Fruit fly (Drosophila melanogaster) whole organism, embryonic: ENCODE data around the gene CG31075.

Source experiments
- Bdp1 ChIP-seq: fragments of 200-800 bp; sonication (Bioruptor generic); optimal IDR thresholded peaks from 3 replicates; lab custom pipeline; 2016; ENCODE audit warnings: missing biosample characterization, missing genetic modification characterization
- Bgb ChIP-seq: fragments of 200-800 bp; sonication (Bioruptor generic); IDR thresholded peaks from 2 replicates; pipeline ENCODE4 v1.3.6; 2022; ENCODE audit warnings: missing biosample characterization, missing genetic modification characterization; ENCODE audit not compliant: partially characterized antibody
- BtbVII ChIP-seq: fragments of 200-800 bp; sonication (Bioruptor generic); optimal IDR thresholded peaks from 3 replicates; lab custom pipeline; 2017; ENCODE audit warnings: missing biosample characterization, mild to moderate bottlenecking, missing genetic modification characterization
- CG10147 ChIP-seq: fragments of 200-800 bp; sonication (Bioruptor generic); optimal IDR thresholded peaks from 2 replicates; lab custom pipeline; 2019; ENCODE audit warnings: missing biosample characterization, mild to moderate bottlenecking, missing genetic modification characterization, moderate library complexity
- CG10979 ChIP-seq: fragments of 200-800 bp; sonication (Bioruptor generic); optimal IDR thresholded peaks from 2 replicates; lab custom pipeline; 2018; ENCODE audit warnings: missing biosample characterization, mild to moderate bottlenecking, missing genetic modification characterization, moderate library complexity
- CG1233 ChIP-seq: fragments of 200-800 bp; sonication (Bioruptor generic); optimal IDR thresholded peaks from 4 replicates; lab custom pipeline; 2018; ENCODE audit warnings: missing biosample characterization, mild to moderate bottlenecking, missing genetic modification characterization
- CG15011 ChIP-seq: fragments of 200-800 bp; sonication (Bioruptor generic); optimal IDR thresholded peaks from 3 replicates; lab custom pipeline; 2018; ENCODE audit warnings: missing biosample characterization, mild to moderate bottlenecking, missing genetic modification characterization
- CG1529 ChIP-seq: fragments of 200-800 bp; sonication (Bioruptor generic); optimal IDR thresholded peaks from 3 replicates; lab custom pipeline; 2018; ENCODE audit warnings: missing biosample characterization, missing genetic modification characterization
- CG17385 ChIP-seq: fragments of 200-800 bp; sonication (Bioruptor generic); optimal IDR thresholded peaks from 3 replicates; lab custom pipeline; 2018; ENCODE audit warnings: missing biosample characterization, mild to moderate bottlenecking, missing genetic modification characterization
- CG18262 ChIP-seq: fragments of 200-800 bp; optimal IDR thresholded peaks from 3 replicates; lab custom pipeline; 2019; ENCODE audit warnings: missing biosample characterization, mild to moderate bottlenecking, missing genetic modification characterization, moderate library complexity
- CG2199 ChIP-seq: fragments of 200-800 bp; sonication (Bioruptor generic); IDR thresholded peaks from 3 replicates; pipeline ENCODE4 v1.3.6; 2022; ENCODE audit warnings: missing biosample characterization, missing genetic modification characterization
- CG2712 ChIP-seq: fragments of 200-800 bp; optimal IDR thresholded peaks from 3 replicates; lab custom pipeline; 2019; ENCODE audit warnings: missing biosample characterization, mild to moderate bottlenecking, missing genetic modification characterization, moderate library complexity
- CG2889 ChIP-seq: fragments of 200-800 bp; sonication (Bioruptor generic); IDR thresholded peaks from 3 replicates; pipeline ENCODE4 v1.3.6; 2022; ENCODE audit warnings: missing biosample characterization, missing genetic modification characterization
- CG3995 ChIP-seq: fragments of 200-800 bp; sonication (Bioruptor generic); optimal IDR thresholded peaks from 3 replicates; lab custom pipeline; 2016; ENCODE audit warnings: missing biosample characterization, missing genetic modification characterization
- CG42726 ChIP-seq: fragments of 200-800 bp; sonication (Bioruptor generic); IDR thresholded peaks from 2 replicates; pipeline ENCODE4 v1.3.6; 2022; ENCODE audit warnings: missing biosample characterization, missing genetic modification characterization; ENCODE audit not compliant: partially characterized antibody
- CG43689 ChIP-seq: fragments of 200-800 bp; sonication (Bioruptor generic); IDR thresholded peaks from 2 replicates; pipeline ENCODE4 v1.3.6; 2022; ENCODE audit warnings: missing biosample characterization, missing genetic modification characterization
- CG4707 ChIP-seq: fragments of 200-800 bp; sonication (Bioruptor generic); optimal IDR thresholded peaks from 2 replicates; lab custom pipeline; 2018; ENCODE audit warnings: missing biosample characterization, mild to moderate bottlenecking, missing genetic modification characterization, moderate library complexity
- CG6765 ChIP-seq: fragments of 200-800 bp; sonication (Bioruptor generic); optimal IDR thresholded peaks from 3 replicates; lab custom pipeline; 2017; ENCODE audit warnings: missing biosample characterization, mild to moderate bottlenecking, missing genetic modification characterization
- CG7928 ChIP-seq: fragments of 200-800 bp; sonication (Bioruptor generic); optimal IDR thresholded peaks from 2 replicates; lab custom pipeline; 2017; ENCODE audit warnings: missing biosample characterization, mild to moderate bottlenecking, missing genetic modification characterization
- CG8388 ChIP-seq: fragments of 200-800 bp; sonication (Bioruptor generic); optimal IDR thresholded peaks from 2 replicates; lab custom pipeline; 2019; ENCODE audit warnings: missing biosample characterization, mild to moderate bottlenecking, missing genetic modification characterization, moderate library complexity
- CG9609 ChIP-seq: fragments of 200-800 bp; sonication (Bioruptor generic); optimal IDR thresholded peaks from 3 replicates; lab custom pipeline; 2016; ENCODE audit warnings: missing biosample characterization, missing genetic modification characterization
- CG9797 ChIP-seq: fragments of 200-800 bp; sonication (Bioruptor generic); optimal IDR thresholded peaks from 3 replicates; lab custom pipeline; 2018; ENCODE audit warnings: missing biosample characterization, mild to moderate bottlenecking, missing genetic modification characterization
- Dref ChIP-seq: fragments of 200-800 bp; sonication (Bioruptor generic); IDR thresholded peaks from 2 replicates; pipeline ENCODE4 v1.3.6; 2022; ENCODE audit warnings: missing biosample characterization, missing genetic modification characterization
- E2f1 ChIP-seq: fragments of 200-800 bp; sonication (Bioruptor generic); IDR thresholded peaks from 2 replicates; pipeline ENCODE4 v1.3.6; 2022; ENCODE audit warnings: missing biosample characterization, missing genetic modification characterization
- Fer1 ChIP-seq: fragments of 200-800 bp; sonication (Bioruptor generic); optimal IDR thresholded peaks from 2 replicates; lab custom pipeline; 2017; ENCODE audit warnings: missing biosample characterization, mild to moderate bottlenecking, missing genetic modification characterization
- Kr ChIP-seq: fragments of 200-800 bp; sonication (Bioruptor generic); optimal IDR thresholded peaks from 2 replicates; lab custom pipeline; 2017; ENCODE audit warnings: missing biosample characterization, mild to moderate bottlenecking, missing genetic modification characterization
- Nf-YB ChIP-seq: fragments of 200-800 bp; sonication (Bioruptor generic); optimal IDR thresholded peaks from 3 replicates; lab custom pipeline; 2019; ENCODE audit warnings: missing biosample characterization, mild to moderate bottlenecking, missing genetic modification characterization, moderate library complexity
- Nf-YC ChIP-seq: fragments of 200-800 bp; optimal IDR thresholded peaks from 3 replicates; lab custom pipeline; 2019; ENCODE audit warnings: missing biosample characterization, mild to moderate bottlenecking, missing genetic modification characterization, moderate library complexity
- Oaz ChIP-seq: fragments of 200-800 bp; sonication (Bioruptor generic); IDR thresholded peaks from 2 replicates; pipeline ENCODE4 v1.3.6; 2022; ENCODE audit warnings: missing biosample characterization, missing genetic modification characterization
- Opbp ChIP-seq: fragments of 200-800 bp; sonication (Bioruptor generic); IDR thresholded peaks from 3 replicates; pipeline ENCODE4 v1.3.6; 2022; ENCODE audit warnings: missing biosample characterization, missing genetic modification characterization; ENCODE audit not compliant: partially characterized antibody
- Sox102F ChIP-seq: fragments of 200-800 bp; sonication (Bioruptor generic); optimal IDR thresholded peaks from 2 replicates; lab custom pipeline; 2018; ENCODE audit warnings: missing biosample characterization, mild to moderate bottlenecking, missing genetic modification characterization, moderate library complexity
- Spps ChIP-seq: fragments of 200-800 bp; sonication (Bioruptor generic); optimal IDR thresholded peaks from 2 replicates; lab custom pipeline; 2018; ENCODE audit warnings: missing biosample characterization, mild to moderate bottlenecking, missing genetic modification characterization
- Stat92E ChIP-seq, 3 experiments: fragments of >200 bp in 2 of 3; fragments of 200-800 bp in 1 of 3; sonication (Bioruptor generic) in 1 of 3; optimal IDR thresholded peaks; 2 replicates each; lab custom pipeline; 2017 to 2019; ENCODE audit warnings: missing biosample characterization in 3 of 3, missing genetic modification characterization in 3 of 3, mild to moderate bottlenecking in 1 of 3, moderate library complexity in 1 of 3
- TFAM ChIP-seq: fragments of 200-800 bp; sonication (Bioruptor generic); optimal IDR thresholded peaks from 2 replicates; lab custom pipeline; 2017; ENCODE audit warnings: missing biosample characterization, missing genetic modification characterization, inconsistent platforms
- Xrp1 ChIP-seq: fragments of 200-800 bp; sonication (Bioruptor generic); IDR thresholded peaks from 2 replicates; pipeline ENCODE4 v1.3.6; 2022; ENCODE audit warnings: missing biosample characterization, missing genetic modification characterization
- ab ChIP-seq: fragments of 200-800 bp; sonication (Bioruptor generic); optimal IDR thresholded peaks from 2 replicates; lab custom pipeline; 2016; ENCODE audit warnings: missing biosample characterization, missing genetic modification characterization
- ash1 ChIP-seq: fragments of 200-800 bp; sonication (Bioruptor generic); optimal IDR thresholded peaks from 2 replicates; lab custom pipeline; 2018; ENCODE audit warnings: missing biosample characterization, mild to moderate bottlenecking, missing genetic modification characterization
- bbx ChIP-seq: fragments of 200-800 bp; sonication (Bioruptor generic); IDR thresholded peaks from 2 replicates; pipeline ENCODE4 v1.3.6; 2022; ENCODE audit warnings: missing biosample characterization, missing genetic modification characterization; ENCODE audit not compliant: partially characterized antibody
- corto ChIP-seq: fragments of 200-800 bp; sonication (Bioruptor generic); optimal IDR thresholded peaks from 2 replicates; lab custom pipeline; 2016; ENCODE audit warnings: missing biosample characterization, mild to moderate bottlenecking, missing genetic modification characterization, moderate library complexity
- crol ChIP-seq: fragments of 200-800 bp; sonication (Bioruptor generic); IDR thresholded peaks from 2 replicates; pipeline ENCODE4 v1.3.6; 2022; ENCODE audit warnings: missing biosample characterization, missing genetic modification characterization
- dysf ChIP-seq: fragments of 200-800 bp; sonication (Bioruptor generic); IDR thresholded peaks from 3 replicates; pipeline ENCODE4 v1.3.6; 2022; ENCODE audit warnings: missing biosample characterization, missing genetic modification characterization
- exex ChIP-seq: fragments of 200-800 bp; sonication (Bioruptor generic); optimal IDR thresholded peaks from 4 replicates; lab custom pipeline; 2018; ENCODE audit warnings: missing biosample characterization, mild to moderate bottlenecking, missing genetic modification characterization, moderate library complexity
- eyg ChIP-seq: fragments of 200-800 bp; sonication (Bioruptor generic); optimal IDR thresholded peaks from 3 replicates; lab custom pipeline; 2016; ENCODE audit warnings: missing biosample characterization, missing genetic modification characterization
- grn ChIP-seq: fragments of 200-800 bp; sonication (Bioruptor generic); optimal IDR thresholded peaks from 3 replicates; lab custom pipeline; 2017; ENCODE audit warnings: missing biosample characterization, missing genetic modification characterization
- gsb-n ChIP-seq: fragments of 200-800 bp; sonication (Bioruptor generic); optimal IDR thresholded peaks from 3 replicates; lab custom pipeline; 2018; ENCODE audit warnings: missing biosample characterization, mild to moderate bottlenecking, missing genetic modification characterization
- mirr ChIP-seq: fragments of 200-800 bp; sonication (Bioruptor generic); optimal IDR thresholded peaks from 3 replicates; lab custom pipeline; 2018; ENCODE audit warnings: missing biosample characterization, mild to moderate bottlenecking, missing genetic modification characterization
- sqz ChIP-seq: fragments of 200-800 bp; sonication (Bioruptor generic); optimal IDR thresholded peaks from 3 replicates; lab custom pipeline; 2018; ENCODE audit warnings: missing biosample characterization, mild to moderate bottlenecking, missing genetic modification characterization
- sug ChIP-seq: fragments of 200-800 bp; optimal IDR thresholded peaks from 2 replicates; lab custom pipeline; 2019; ENCODE audit warnings: missing biosample characterization, mild to moderate bottlenecking, missing genetic modification characterization, moderate library complexity
- toy ChIP-seq: fragments of 200-800 bp; sonication (Bioruptor generic); IDR thresholded peaks from 2 replicates; pipeline ENCODE4 v1.3.6; 2022; ENCODE audit warnings: missing biosample characterization, missing genetic modification characterization
- zfh1 ChIP-seq: fragments of 200-800 bp; sonication (Bioruptor generic); IDR thresholded peaks from 3 replicates; pipeline ENCODE4 v1.3.6; 2022; ENCODE audit warnings: missing biosample characterization, missing genetic modification characterization

The CG31075 gene

dm6 chr3R:26947296-26947880, 40.9 kb downstream of the CG31075 start, which contains the start of gene Spag1 (continued):
- TF ChIP-seq grn (GFP tag; lab: Kevin White, UChicago) = peak; percentile 10
- no peak for TF ChIP-seq CG9797 (GFP tag; lab: Kevin White, UChicago)
- peak; percentile 20 for TF ChIP-seq Spps (tag; lab: Kevin White, UChicago)
- no peak for TF ChIP-seq CG43689 (GFP tag; lab: Robert Waterston, UW)
- TF ChIP-seq TFAM (GFP tag; lab: Kevin White, UChicago) = no peak
- TF ChIP-seq BtbVII (GFP tag; lab: Kevin White, UChicago) = peak; percentile 24
- TF ChIP-seq bbx = peak; percentile 88
- TF ChIP-seq CG8388 (GFP tag; lab: Kevin White, UChicago) = peak; percentile 14
- TF ChIP-seq CG15011 (GFP tag; lab: Kevin White, UChicago) = no peak
- no peak for TF ChIP-seq CG1529 (GFP tag; lab: Kevin White, UChicago)
- TF ChIP-seq Dref (GFP tag; lab: Robert Waterston, UW) = no peak
- no peak for TF ChIP-seq ash1
- peak; percentile 87 for TF ChIP-seq Bgb
- TF ChIP-seq CG1233 = no peak
- TF ChIP-seq CG7928 = no peak
- TF ChIP-seq corto (GFP tag; lab: Kevin White, UChicago) = peak; percentile 55
- peak; percentile 85; the same call in 1 of the 2 replicates for TF ChIP-seq CG42726
- no peak for TF ChIP-seq CG6765 (GFP tag; lab: Kevin White, UChicago)
- TF ChIP-seq Oaz (GFP tag; lab: Robert Waterston, UW) = no peak
- peak; percentile 66 for TF ChIP-seq Fer1 (GFP tag; lab: Kevin White, UChicago)
- TF ChIP-seq Sox102F (GFP tag; lab: Kevin White, UChicago) = no peak
- no peak for TF ChIP-seq CG4707 (GFP tag; lab: Kevin White, UChicago)
- no peak for TF ChIP-seq CG2199 (GFP tag; lab: Robert Waterston, UW)
- no peak for TF ChIP-seq Kr (GFP tag; lab: Kevin White, UChicago)
- peak; percentile 22 for TF ChIP-seq CG18262 (tag; lab: Kevin White, UChicago)
- peak; percentile 61 for TF ChIP-seq exex (tag; lab: Kevin White, UChicago)
- peak; percentile 90 for TF ChIP-seq Opbp (GFP tag; lab: Robert Waterston, UW)
- no peak for TF ChIP-seq CG2889
- TF ChIP-seq toy = no peak
- peak; percentile 43 for TF ChIP-seq CG2712 (tag; lab: Kevin White, UChicago)
- peak; percentile 6 for TF ChIP-seq CG10979 (tag; lab: Kevin White, UChicago)
- no peak for TF ChIP-seq zfh1 (GFP tag; lab: Robert Waterston, UW)
- TF ChIP-seq Bdp1 (GFP tag; lab: Kevin White, UChicago) = peak; percentile 100
- no peak for TF ChIP-seq CG17385
- peak; percentile 11 for TF ChIP-seq mirr
- TF ChIP-seq eyg (GFP tag; lab: Kevin White, UChicago) = no peak
- peak; percentile 61; the same call in 1 of the 2 replicates for TF ChIP-seq crol
- TF ChIP-seq Nf-YC = peak; percentile 46
- no peak for TF ChIP-seq ab
- TF ChIP-seq Nf-YB (GFP tag; lab: Kevin White, UChicago) = no peak
- TF ChIP-seq Xrp1 (GFP tag; lab: Robert Waterston, UW) = 0 out of 2 replicates have a peak, but pooled peaks have one; percentile 9
- TF ChIP-seq sug (tag; lab: Kevin White, UChicago) = peak; percentile 18
- no peak for TF ChIP-seq dysf (GFP tag; lab: Robert Waterston, UW)
- peak in 1 of 3 experiments; percentile 83 for TF ChIP-seq Stat92E (GFP tag; optimal IDR thresholded peaks at IDR 0.05; lab: Kevin White, UChicago)
- TF ChIP-seq CG10147 = peak; percentile 8
- TF ChIP-seq gsb-n (tag; lab: Kevin White, UChicago) = no peak
- TF ChIP-seq E2f1 (GFP tag; lab: Robert Waterston, UW) = no peak
- TF ChIP-seq CG9609 (GFP tag; lab: Kevin White, UChicago) = no peak
- TF ChIP-seq CG3995 (GFP tag; lab: Kevin White, UChicago) = no peak
- peak; percentile 81 for TF ChIP-seq sqz
